Worm (Caenorhabditis elegans): ENCODE measurements around the gene alh-8.

DNA sequence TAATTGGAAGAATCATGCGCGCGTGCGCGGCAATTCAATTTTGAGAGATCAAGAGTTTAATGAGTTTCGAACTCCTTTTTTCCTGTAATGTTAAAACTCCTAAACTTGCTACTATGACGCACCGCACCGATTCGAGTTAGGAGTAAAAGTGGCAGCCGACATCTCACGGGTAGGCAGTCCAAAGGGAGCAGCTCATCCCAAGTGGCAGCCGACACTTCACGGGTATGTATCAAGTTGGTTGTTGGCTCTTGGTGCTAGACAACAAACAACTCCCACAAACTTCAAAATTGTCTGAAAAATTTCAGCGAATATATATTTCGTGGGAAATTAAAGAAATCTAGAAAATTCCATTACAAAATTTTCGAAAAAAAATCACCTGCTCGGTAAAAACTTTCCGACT, 24.3 kb downstream of the alh-8 start:
- no peak for TF ChIP-seq cog-1 (tag; optimal IDR thresholded peaks at IDR 0.05)
- TF ChIP-seq ref-1 (GFP tag; conservative IDR thresholded peaks at IDR 0.05): no peak
- TF ChIP-seq flt-1 (GFP tag; IDR thresholded peaks at IDR 0.05): no peak
- no peak for TF ChIP-seq T22C8.4 (GFP tag; IDR thresholded peaks at IDR 0.05)
